Worm (Caenorhabditis elegans) whole organism, dauer: ENCODE results near the gene snet-1.

Source experiments
- unc-62 ChIP-seq: sonication (generic microtip); optimal IDR thresholded peaks from 2 replicates; lab custom pipeline; 2017; ENCODE audit warnings: missing biosample characterization, missing genetic modification reagents, missing genetic modification characterization

The snet-1 gene

ce11 chrX:3668842-3669241 is at the start of gene snet-1:
Gene snet-1 (minus strand): TSS chrX:3668942.
- TF ChIP-seq unc-62 (GFP tag; lab: Kevin White, UChicago), result no peak

ce11 chrX:3715835-3716234 is 47.1 kb upstream of the snet-1 start:
- no peak for TF ChIP-seq unc-62 (GFP tag; lab: Kevin White, UChicago)

ce11 chrX:3714797-3715196 is 46.1 kb upstream of the snet-1 start, which contains the start of gene C01C4.2:
Gene C01C4.2 (plus strand): TSS chrX:3715097.
- no peak for TF ChIP-seq unc-62 (GFP tag; lab: Kevin White, UChicago)

ce11 chrX:3711581-3712101 is 42.9 kb upstream of the snet-1 start:
- no peak for TF ChIP-seq unc-62 (GFP tag; lab: Kevin White, UChicago)

- no peak for TF ChIP-seq unc-62 (GFP tag; lab: Kevin White, UChicago)
Observed at ce11 chrX:3709747-3710146, 41.0 kb upstream of the snet-1 start.

- no peak for TF ChIP-seq unc-62 (GFP tag; lab: Kevin White, UChicago)
Observed at ce11 chrX:3706319-3706718, 37.6 kb upstream of the snet-1 start.

- TF ChIP-seq unc-62 (GFP tag; lab: Kevin White, UChicago), result no peak
Observed at ce11 chrX:3705319-3705718, 36.6 kb upstream of the snet-1 start.

- no peak for TF ChIP-seq unc-62 (GFP tag; lab: Kevin White, UChicago)
Observed at ce11 chrX:3701861-3702260, 33.1 kb upstream of the snet-1 start.

- TF ChIP-seq unc-62 (GFP tag; lab: Kevin White, UChicago), result no peak
Observed at ce11 chrX:3697623-3698022, 28.9 kb upstream of the snet-1 start.

ce11 chrX:3696603-3697002 is 27.9 kb upstream of the snet-1 start, which contains the start of gene C01C4.3:
Gene C01C4.3 (plus strand): TSS chrX:3696903.
- no peak for TF ChIP-seq unc-62 (GFP tag; lab: Kevin White, UChicago)

ce11 chrX:3695826-3696225 is 27.1 kb upstream of the snet-1 start:
- TF ChIP-seq unc-62 (GFP tag; lab: Kevin White, UChicago), result no peak

ce11 chrX:3694172-3694571 is 25.4 kb upstream of the snet-1 start:
- TF ChIP-seq unc-62 (GFP tag; lab: Kevin White, UChicago), result no peak

- no peak for TF ChIP-seq unc-62 (GFP tag; lab: Kevin White, UChicago)
Observed at ce11 chrX:3693138-3693537, 24.4 kb upstream of the snet-1 start, which contains the start of gene C02F12.8. Gene C02F12.8 (minus strand): TSS chrX:3693238.

ce11 chrX:3689802-3690201 is 21.1 kb upstream of the snet-1 start:
- TF ChIP-seq unc-62 (GFP tag; lab: Kevin White, UChicago), result no peak

- no peak for TF ChIP-seq unc-62 (GFP tag; lab: Kevin White, UChicago)
Observed at ce11 chrX:3689155-3689719, 20.5 kb upstream of the snet-1 start, which contains the start of gene tag-278. Gene tag-278 (minus strand): TSS chrX:3689205.

- no peak for TF ChIP-seq unc-62 (GFP tag; lab: Kevin White, UChicago)
Observed at ce11 chrX:3686420-3686819, 17.7 kb upstream of the snet-1 start.

- no peak for TF ChIP-seq unc-62 (GFP tag; lab: Kevin White, UChicago)
Observed at ce11 chrX:3683060-3683459, 14.3 kb upstream of the snet-1 start.
